Fruit fly (Drosophila melanogaster) whole organism, adult: ENCODE results near the gene CG13077.

Experiments used
- CG11617 ChIP-seq: fragments of 200-800 bp; sonication (Bioruptor generic); optimal IDR thresholded peaks from 2 replicates; lab custom pipeline; 2017; ENCODE audit warnings: mild to moderate bottlenecking, missing biosample characterization, missing genetic modification reagents, missing genetic modification characterization
- CG12768 ChIP-seq: fragments of 200-800 bp; sonication (Bioruptor generic); optimal IDR thresholded peaks from 2 replicates; lab custom pipeline; 2017; ENCODE audit warnings: missing biosample characterization, missing genetic modification characterization, mild to moderate bottlenecking, moderate library complexity, missing genetic modification reagents
- CG14711 ChIP-seq: fragments of 200-800 bp; sonication (Bioruptor generic); optimal IDR thresholded peaks from 2 replicates; lab custom pipeline; 2018; ENCODE audit warnings: missing biosample characterization, mild to moderate bottlenecking, missing genetic modification characterization, moderate library complexity
- CG1620 ChIP-seq: fragments of 200-800 bp; sonication (Bioruptor generic); optimal IDR thresholded peaks from 2 replicates; lab custom pipeline; 2016; ENCODE audit warnings: missing biosample characterization, missing genetic modification characterization
- CG33017 ChIP-seq: fragments of 200-800 bp; sonication (Bioruptor generic); optimal IDR thresholded peaks from 2 replicates; lab custom pipeline; 2018; ENCODE audit warnings: missing biosample characterization, mild to moderate bottlenecking, missing genetic modification characterization, moderate library complexity
- CG5204 ChIP-seq: fragments of 200-800 bp; sonication (Bioruptor generic); optimal IDR thresholded peaks from 2 replicates; lab custom pipeline; 2016; ENCODE audit warnings: missing biosample characterization, missing genetic modification characterization
- CG7045 ChIP-seq: fragments of 200-800 bp; sonication (Bioruptor generic); optimal IDR thresholded peaks from 2 replicates; lab custom pipeline; 2017; ENCODE audit warnings: missing biosample characterization, mild to moderate bottlenecking, missing genetic modification characterization
- CG7101 ChIP-seq: fragments of 200-800 bp; sonication (Bioruptor generic); optimal IDR thresholded peaks from 2 replicates; lab custom pipeline; 2018; ENCODE audit warnings: missing biosample characterization, mild to moderate bottlenecking, missing genetic modification characterization, moderate library complexity
- Clk ChIP-seq: fragments of 200-800 bp; sonication (Bioruptor generic); optimal IDR thresholded peaks from 2 replicates; lab custom pipeline; 2017; ENCODE audit warnings: missing biosample characterization, missing genetic modification characterization
- Crg-1 ChIP-seq: fragments of 200-800 bp; sonication (Bioruptor generic); optimal IDR thresholded peaks from 2 replicates; lab custom pipeline; 2016; ENCODE audit warnings: missing biosample characterization, missing genetic modification characterization
- Hr96 ChIP-seq: fragments of 200-800 bp; sonication (Bioruptor generic); optimal IDR thresholded peaks from 2 replicates; lab custom pipeline; 2016; ENCODE audit warnings: missing biosample characterization, missing genetic modification characterization
- Mnt ChIP-seq: fragments of 200-800 bp; sonication (Bioruptor generic); optimal IDR thresholded peaks from 2 replicates; lab custom pipeline; 2016; ENCODE audit warnings: missing biosample characterization, mild to moderate bottlenecking, missing genetic modification characterization
- bab1 ChIP-seq: fragments of 200-800 bp; sonication (Bioruptor generic); optimal IDR thresholded peaks from 3 replicates; lab custom pipeline; 2019; ENCODE audit warnings: missing biosample characterization, mild to moderate bottlenecking, missing genetic modification characterization, moderate library complexity
- cic ChIP-seq: fragments of 200-800 bp; sonication (Bioruptor generic); optimal IDR thresholded peaks from 2 replicates; lab custom pipeline; 2017; ENCODE audit warnings: missing biosample characterization, mild to moderate bottlenecking, missing genetic modification characterization, moderate library complexity
- cnc ChIP-seq, 2 experiments: fragments of >200 bp; optimal IDR thresholded peaks; 2 replicates each; lab custom pipeline; 2017
- kay ChIP-seq: fragments of 200-800 bp; sonication (Bioruptor generic); peaks from one replicate; lab custom pipeline; 2016; ENCODE audit warnings: missing biosample characterization, missing genetic modification characterization, borderline replicate concordance
- ovo ChIP-seq: fragments of 200-800 bp; sonication (Bioruptor generic); optimal IDR thresholded peaks from 2 replicates; lab custom pipeline; 2016; ENCODE audit warnings: missing biosample characterization, missing genetic modification characterization
- pad ChIP-seq: fragments of 200-800 bp; sonication (Bioruptor generic); optimal IDR thresholded peaks from 3 replicates; lab custom pipeline; 2017; ENCODE audit warnings: missing biosample characterization, missing genetic modification characterization, mild to moderate bottlenecking, moderate library complexity, missing genetic modification reagents
- tj ChIP-seq: fragments of 200-800 bp; sonication (Bioruptor generic); optimal IDR thresholded peaks from 3 replicates; lab custom pipeline; 2017; ENCODE audit warnings: missing biosample characterization, mild to moderate bottlenecking, missing genetic modification characterization, moderate library complexity
- toe ChIP-seq: fragments of 200-800 bp; sonication (Bioruptor generic); optimal IDR thresholded peaks from 2 replicates; lab custom pipeline; 2016; ENCODE audit warnings: missing biosample characterization, missing genetic modification characterization

Gene CG13077

dm6 chr2L:19565233-19565898 lies at the start of gene CG13077:
Gene CG13077, plus strand, starts transcription at chr2L:19565863.
- TF ChIP-seq bab1 (peak; percentile 22), Crg-1 (GFP tag; lab: Kevin White, UChicago) (no peak)

dm6 chr2L:19516062-19516461 lies 49.6 kb upstream of the CG13077 start:
- TF ChIP-seq CG1620 (GFP tag; lab: Kevin White, UChicago), result no peak
- TF ChIP-seq CG14711 (tag; lab: Kevin White, UChicago), result no peak
- no peak for TF ChIP-seq pad (GFP tag; lab: Kevin White, UChicago)
- TF ChIP-seq CG33017, result no peak
- TF ChIP-seq CG7101 (tag; lab: Kevin White, UChicago), result no peak
- no peak for TF ChIP-seq toe
- no peak for TF ChIP-seq Hr96 (GFP tag; lab: Kevin White, UChicago)
- TF ChIP-seq CG11617 (GFP tag; lab: Kevin White, UChicago), result no peak
- no peak for TF ChIP-seq Clk (GFP tag; lab: Kevin White, UChicago)
- TF ChIP-seq CG7045 (GFP tag; lab: Kevin White, UChicago), result no peak
- no peak for TF ChIP-seq Crg-1 (GFP tag; lab: Kevin White, UChicago)
- no peak for TF ChIP-seq kay (GFP tag; lab: Kevin White, UChicago)
- TF ChIP-seq ovo, result no peak
- no peak for TF ChIP-seq cnc (optimal IDR thresholded peaks at IDR 0.05; lab: Kevin White, UChicago)
- TF ChIP-seq Mnt (GFP tag; lab: Kevin White, UChicago), result no peak
- TF ChIP-seq cic (GFP tag; lab: Kevin White, UChicago), result no peak
- no peak for TF ChIP-seq CG5204 (GFP tag; lab: Kevin White, UChicago)
- no peak for TF ChIP-seq CG12768 (GFP tag; lab: Kevin White, UChicago)

dm6 chr2L:19517154-19517814 lies 48.4 kb upstream of the CG13077 start, which contains the start of gene Hasp:
Gene Hasp, minus strand, starts transcription at chr2L:19517204.
- TF ChIP-seq Crg-1 (GFP tag; lab: Kevin White, UChicago) (no peak), tj (GFP tag; lab: Kevin White, UChicago) (no peak), toe (no peak), CG1620 (GFP tag; lab: Kevin White, UChicago) (no peak), CG11617 (GFP tag; lab: Kevin White, UChicago) (no peak), CG14711 (tag; lab: Kevin White, UChicago) (peak; percentile 8), ovo (no peak), cic (GFP tag; lab: Kevin White, UChicago) (no peak), CG12768 (GFP tag; lab: Kevin White, UChicago) (no peak), Clk (GFP tag; lab: Kevin White, UChicago) (no peak), bab1 (no peak), CG7045 (GFP tag; lab: Kevin White, UChicago) (peak; percentile 25), pad (GFP tag; lab: Kevin White, UChicago) (no peak), cnc (optimal IDR thresholded peaks at IDR 0.05; lab: Kevin White, UChicago) (no peak), kay (GFP tag; lab: Kevin White, UChicago) (no peak), Hr96 (GFP tag; lab: Kevin White, UChicago) (no peak), CG7101 (tag; lab: Kevin White, UChicago) (no peak), CG5204 (GFP tag; lab: Kevin White, UChicago) (peak; percentile 25), CG33017 (no peak), Mnt (GFP tag; lab: Kevin White, UChicago) (no peak)

- TF ChIP-seq CG14711 (tag; lab: Kevin White, UChicago), result no peak
- TF ChIP-seq CG7101 (tag; lab: Kevin White, UChicago), result no peak
- no peak for TF ChIP-seq CG7045 (GFP tag; lab: Kevin White, UChicago)
- no peak for TF ChIP-seq CG5204 (GFP tag; lab: Kevin White, UChicago)
- TF ChIP-seq kay (GFP tag; lab: Kevin White, UChicago), result no peak
- TF ChIP-seq toe, result no peak
- TF ChIP-seq CG1620 (GFP tag; lab: Kevin White, UChicago), result no peak
Observed at dm6 chr2L:19518636-19519086, 47.0 kb upstream of the CG13077 start, which contains the start of gene CG10132. Gene CG10132, plus strand, starts transcription at chr2L:19518824.

dm6 chr2L:19519611-19520010 lies 46.1 kb upstream of the CG13077 start:
- TF ChIP-seq CG12768 (GFP tag; lab: Kevin White, UChicago) (peak; percentile 4), bab1 (no peak)

dm6 chr2L:19526316-19526715 lies 39.3 kb upstream of the CG13077 start, which contains the start of the genes Dpm1 and CG10137:
Gene Dpm1, minus strand, starts transcription at chr2L:19526368.
Gene CG10137, plus strand, starts transcription at chr2L:19526686.
- TF ChIP-seq CG1620 (GFP tag; lab: Kevin White, UChicago) (peak; percentile 30), CG7045 (GFP tag; lab: Kevin White, UChicago) (no peak), Clk (GFP tag; lab: Kevin White, UChicago) (no peak), CG33017 (no peak), CG12768 (GFP tag; lab: Kevin White, UChicago) (no peak), Crg-1 (GFP tag; lab: Kevin White, UChicago) (no peak), tj (GFP tag; lab: Kevin White, UChicago) (no peak), CG7101 (tag; lab: Kevin White, UChicago) (peak; percentile 26), Hr96 (GFP tag; lab: Kevin White, UChicago) (no peak), CG14711 (tag; lab: Kevin White, UChicago) (no peak), cnc (optimal IDR thresholded peaks at IDR 0.05; lab: Kevin White, UChicago) (no peak), CG5204 (GFP tag; lab: Kevin White, UChicago) (no peak), kay (GFP tag; lab: Kevin White, UChicago) (no peak), ovo (no peak), cic (GFP tag; lab: Kevin White, UChicago) (no peak), pad (GFP tag; lab: Kevin White, UChicago) (peak; percentile 19), Mnt (GFP tag; lab: Kevin White, UChicago) (peak; percentile 12), CG11617 (GFP tag; lab: Kevin White, UChicago) (no peak), bab1 (peak; percentile 60), toe (no peak)
